Worm (Caenorhabditis elegans) whole organism, midembryonic: ENCODE measurements around the gene ipmk-1.

Experiments
- T22C8.4 ChIP-seq: fragments of 200-800 bp; sonication (Bioruptor generic); IDR thresholded peaks from 2 replicates; pipeline ENCODE4 v1.3.6; 2022; ENCODE audit warnings: missing genetic modification characterization, missing compliant biosample characterization
- cog-1 ChIP-seq: sonication (generic microtip); optimal IDR thresholded peaks from 2 replicates; lab custom pipeline; 2016; ENCODE audit warnings: missing genetic modification characterization, missing compliant biosample characterization
- flt-1 ChIP-seq: fragments of 200-800 bp; sonication (Bioruptor generic); IDR thresholded peaks from 2 replicates; pipeline ENCODE4 v1.3.6; 2022; ENCODE audit warnings: missing genetic modification characterization, missing compliant biosample characterization
- klf-2 ChIP-seq: fragments of 200-800 bp; sonication (Bioruptor generic); conservative IDR thresholded peaks from 2 replicates; pipeline ENCODE4 v1.3.6; 2022; ENCODE audit warnings: missing genetic modification reagents, missing genetic modification characterization, missing compliant biosample characterization
- med-1 ChIP-seq: sonication (generic microtip); optimal IDR thresholded peaks from 2 replicates; lab custom pipeline; 2017; ENCODE audit warnings: missing genetic modification characterization, mild to moderate bottlenecking, missing compliant biosample characterization, antibody characterized with exemption, missing genetic modification reagents; ENCODE audit not compliant: insufficient read depth
- ref-1 ChIP-seq: fragments of 200-800 bp; sonication (Bioruptor generic); conservative IDR thresholded peaks from 2 replicates; pipeline ENCODE4 v1.3.6; 2022; ENCODE audit warnings: missing genetic modification reagents, missing genetic modification characterization, missing compliant biosample characterization
- tab-1 ChIP-seq: fragments of 200-800 bp; sonication (Bioruptor generic); IDR thresholded peaks from 2 replicates; pipeline ENCODE4 v1.3.6; 2022; ENCODE audit warnings: missing genetic modification characterization, missing compliant biosample characterization
- ztf-23 ChIP-seq: fragments of 200-800 bp; sonication (Bioruptor generic); IDR thresholded peaks from 2 replicates; pipeline ENCODE4 v1.3.6; 2022; ENCODE audit warnings: missing genetic modification reagents, missing genetic modification characterization, missing compliant biosample characterization
- ztf-29 ChIP-seq: fragments of 200-800 bp; sonication (Bioruptor generic); IDR thresholded peaks from 2 replicates; pipeline ENCODE4 v1.3.6; 2022; ENCODE audit warnings: missing genetic modification reagents, missing genetic modification characterization, missing compliant biosample characterization

ipmk-1 gene

ce11 chrIV:12558925-12559450, 11.1 kb downstream of the ipmk-1 start, which contains the start of the genes ZK795.2 and ZK795.3:
ZK795.2 (minus strand) TSS chrIV:12558975.
ZK795.3 (plus strand) TSS chrIV:12559365.
- no peak for TF ChIP-seq ref-1
- no peak for TF ChIP-seq klf-2 (GFP tag; lab: Robert Waterston, UW)
- TF ChIP-seq T22C8.4 (GFP tag; lab: Robert Waterston, UW): no peak
- TF ChIP-seq ztf-23 (GFP tag; lab: Robert Waterston, UW): no peak
- TF ChIP-seq ztf-29 (GFP tag; lab: Robert Waterston, UW): no peak
- no peak for TF ChIP-seq cog-1 (tag; lab: Kevin White, UChicago)
- TF ChIP-seq tab-1 (GFP tag; lab: Robert Waterston, UW): no peak
- TF ChIP-seq flt-1 (GFP tag; lab: Robert Waterston, UW): no peak
- no peak for TF ChIP-seq med-1 (GFP tag; lab: Kevin White, UChicago)

- no peak for TF ChIP-seq ztf-29 (GFP tag; lab: Robert Waterston, UW)
- TF ChIP-seq tab-1 (GFP tag; lab: Robert Waterston, UW): no peak
- TF ChIP-seq cog-1 (tag; lab: Kevin White, UChicago): no peak
- no peak for TF ChIP-seq klf-2 (GFP tag; lab: Robert Waterston, UW)
- no peak for TF ChIP-seq ref-1
- TF ChIP-seq T22C8.4 (GFP tag; lab: Robert Waterston, UW): no peak
- TF ChIP-seq med-1 (GFP tag; lab: Kevin White, UChicago): no peak
- TF ChIP-seq ztf-23 (GFP tag; lab: Robert Waterston, UW): no peak
- no peak for TF ChIP-seq flt-1 (GFP tag; lab: Robert Waterston, UW)
These were observed 12.6 kb downstream of the ipmk-1 start, which contains the start of gene snb-7 for ce11 chrIV:12560568-12560967. snb-7 (plus strand) TSS chrIV:12560868.

- TF ChIP-seq flt-1 (GFP tag; lab: Robert Waterston, UW) (no peak), cog-1 (tag; lab: Kevin White, UChicago) (no peak), ref-1 (no peak), tab-1 (GFP tag; lab: Robert Waterston, UW) (no peak), klf-2 (GFP tag; lab: Robert Waterston, UW) (no peak), med-1 (GFP tag; lab: Kevin White, UChicago) (no peak), T22C8.4 (GFP tag; lab: Robert Waterston, UW) (no peak), ztf-29 (GFP tag; lab: Robert Waterston, UW) (no peak)
These were observed 18.1 kb downstream of the ipmk-1 start, which contains the start of gene eak-7 for ce11 chrIV:12565933-12566540. eak-7 (minus strand) TSS chrIV:12565983.

ce11 chrIV:12567176-12567892, 19.4 kb downstream of the ipmk-1 start, which contains the start of the genes hsb-1 and let-99:
hsb-1 (minus strand) TSS chrIV:12567226.
let-99 (plus strand) TSS chrIV:12567842.
- no peak for TF ChIP-seq klf-2 (GFP tag; lab: Robert Waterston, UW)
- no peak for TF ChIP-seq ref-1
- TF ChIP-seq T22C8.4 (GFP tag; lab: Robert Waterston, UW): no peak
- TF ChIP-seq flt-1 (GFP tag; lab: Robert Waterston, UW): no peak
- TF ChIP-seq ztf-23 (GFP tag; lab: Robert Waterston, UW): no peak
- TF ChIP-seq ztf-29 (GFP tag; lab: Robert Waterston, UW): no peak
- TF ChIP-seq med-1 (GFP tag; lab: Kevin White, UChicago): no peak
- TF ChIP-seq cog-1 (tag; lab: Kevin White, UChicago): no peak
- TF ChIP-seq tab-1 (GFP tag; lab: Robert Waterston, UW): no peak

- TF ChIP-seq ztf-29 (GFP tag; lab: Robert Waterston, UW): no peak
- no peak for TF ChIP-seq klf-2 (GFP tag; lab: Robert Waterston, UW)
- TF ChIP-seq flt-1 (GFP tag; lab: Robert Waterston, UW): no peak
- no peak for TF ChIP-seq ref-1
- TF ChIP-seq cog-1 (tag; lab: Kevin White, UChicago): no peak
- no peak for TF ChIP-seq med-1 (GFP tag; lab: Kevin White, UChicago)
- no peak for TF ChIP-seq tab-1 (GFP tag; lab: Robert Waterston, UW)
- no peak for TF ChIP-seq T22C8.4 (GFP tag; lab: Robert Waterston, UW)
- no peak for TF ChIP-seq ztf-23 (GFP tag; lab: Robert Waterston, UW)
These were observed 22.6 kb downstream of the ipmk-1 start for ce11 chrIV:12570546-12570945.

ce11 chrIV:12571047-12571446, 23.1 kb downstream of the ipmk-1 start, which contains the start of gene K08E7.4:
K08E7.4 (minus strand) TSS chrIV:12571147.
- TF ChIP-seq flt-1 (GFP tag; lab: Robert Waterston, UW) (no peak), ztf-29 (GFP tag; lab: Robert Waterston, UW) (no peak), cog-1 (tag; lab: Kevin White, UChicago) (no peak), ztf-23 (GFP tag; lab: Robert Waterston, UW) (no peak), T22C8.4 (GFP tag; lab: Robert Waterston, UW) (no peak), klf-2 (GFP tag; lab: Robert Waterston, UW) (no peak), ref-1 (no peak), med-1 (GFP tag; lab: Kevin White, UChicago) (no peak), tab-1 (GFP tag; lab: Robert Waterston, UW) (no peak)

- TF ChIP-seq ztf-29 (GFP tag; lab: Robert Waterston, UW): no peak
- TF ChIP-seq tab-1 (GFP tag; lab: Robert Waterston, UW): no peak
- no peak for TF ChIP-seq flt-1 (GFP tag; lab: Robert Waterston, UW)
- no peak for TF ChIP-seq ref-1
- TF ChIP-seq T22C8.4 (GFP tag; lab: Robert Waterston, UW): no peak
- no peak for TF ChIP-seq klf-2 (GFP tag; lab: Robert Waterston, UW)
- no peak for TF ChIP-seq ztf-23 (GFP tag; lab: Robert Waterston, UW)
- TF ChIP-seq cog-1 (tag; lab: Kevin White, UChicago): no peak
- TF ChIP-seq med-1 (GFP tag; lab: Kevin White, UChicago): no peak
These were observed 25.1 kb downstream of the ipmk-1 start, which contains the start of gene K08E7.5 for ce11 chrIV:12573068-12573467. K08E7.5 (plus strand) TSS chrIV:12573368.

ce11 chrIV:12574265-12574664, 26.3 kb downstream of the ipmk-1 start:
- TF ChIP-seq cog-1 (tag; lab: Kevin White, UChicago): no peak
- no peak for TF ChIP-seq klf-2 (GFP tag; lab: Robert Waterston, UW)
- TF ChIP-seq ztf-29 (GFP tag; lab: Robert Waterston, UW): no peak
- no peak for TF ChIP-seq tab-1 (GFP tag; lab: Robert Waterston, UW)
- TF ChIP-seq ztf-23 (GFP tag; lab: Robert Waterston, UW): no peak
- no peak for TF ChIP-seq ref-1
